Fruit fly (Drosophila melanogaster): ENCODE results near the gene Drice.

Drice gene

DNA sequence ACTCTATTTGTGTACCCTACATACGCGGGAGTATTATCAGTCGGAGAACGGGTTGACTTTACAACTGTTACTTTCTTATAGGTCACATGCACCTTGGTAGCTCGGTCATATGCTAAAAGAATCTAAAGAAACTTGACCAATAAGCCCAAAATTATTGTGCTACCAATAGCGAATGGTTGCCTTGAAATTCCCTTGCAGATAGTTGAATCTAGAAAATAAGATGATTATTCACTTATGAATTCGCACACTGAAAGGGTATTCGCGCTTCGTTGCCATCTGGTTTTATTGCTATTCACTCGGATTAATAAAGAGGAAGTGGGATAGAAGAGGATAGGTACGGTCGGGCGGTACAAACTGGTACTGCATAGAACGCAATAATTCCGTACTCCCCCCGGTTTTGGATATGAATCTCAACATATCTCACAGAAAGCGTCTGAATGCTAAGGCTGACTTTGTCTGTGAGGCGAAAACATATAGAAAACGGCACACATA lies 25.6 kb upstream of the Drice start (continued):
- TF ChIP-seq CG8319 (GFP tag; optimal IDR thresholded peaks at IDR 0.05) (peak; percentile 16), cyc (GFP tag; optimal IDR thresholded peaks at IDR 0.05) (peak; percentile 74), Gug (GFP tag; IDR thresholded peaks at IDR 0.05) (peak; percentile 72), CG10669 (GFP tag; optimal IDR thresholded peaks at IDR 0.05) (peak; percentile 80), Smox (GFP tag; optimal IDR thresholded peaks at IDR 0.05) (peak; percentile 68), spab (GFP tag; optimal IDR thresholded peaks at IDR 0.05) (peak; percentile 66), Blimp-1 (GFP tag; optimal IDR thresholded peaks at IDR 0.05) (no peak), esn (GFP tag; optimal IDR thresholded peaks at IDR 0.05) (peak; percentile 79), Ets96B (tag; optimal IDR thresholded peaks at IDR 0.05) (peak; percentile 61), CG6792 (GFP tag; optimal IDR thresholded peaks at IDR 0.05) (peak; percentile 73), CG11762 (GFP tag; optimal IDR thresholded peaks at IDR 0.05; ENCODE audit: insufficient read depth) (peak; percentile 52), CG32006 (GFP tag; optimal IDR thresholded peaks at IDR 0.05) (peak; percentile 93), CG34406 (GFP tag; optimal IDR thresholded peaks at IDR 0.05) (peak; percentile 76), CG8632 (GFP tag; optimal IDR thresholded peaks at IDR 0.05) (peak; percentile 74), CG6854 (GFP tag; optimal IDR thresholded peaks at IDR 0.05) (no peak), CG6276 (GFP tag; optimal IDR thresholded peaks at IDR 0.05) (peak; percentile 68), CG4318 (GFP tag; optimal IDR thresholded peaks at IDR 0.05) (peak; percentile 70)

DNA sequence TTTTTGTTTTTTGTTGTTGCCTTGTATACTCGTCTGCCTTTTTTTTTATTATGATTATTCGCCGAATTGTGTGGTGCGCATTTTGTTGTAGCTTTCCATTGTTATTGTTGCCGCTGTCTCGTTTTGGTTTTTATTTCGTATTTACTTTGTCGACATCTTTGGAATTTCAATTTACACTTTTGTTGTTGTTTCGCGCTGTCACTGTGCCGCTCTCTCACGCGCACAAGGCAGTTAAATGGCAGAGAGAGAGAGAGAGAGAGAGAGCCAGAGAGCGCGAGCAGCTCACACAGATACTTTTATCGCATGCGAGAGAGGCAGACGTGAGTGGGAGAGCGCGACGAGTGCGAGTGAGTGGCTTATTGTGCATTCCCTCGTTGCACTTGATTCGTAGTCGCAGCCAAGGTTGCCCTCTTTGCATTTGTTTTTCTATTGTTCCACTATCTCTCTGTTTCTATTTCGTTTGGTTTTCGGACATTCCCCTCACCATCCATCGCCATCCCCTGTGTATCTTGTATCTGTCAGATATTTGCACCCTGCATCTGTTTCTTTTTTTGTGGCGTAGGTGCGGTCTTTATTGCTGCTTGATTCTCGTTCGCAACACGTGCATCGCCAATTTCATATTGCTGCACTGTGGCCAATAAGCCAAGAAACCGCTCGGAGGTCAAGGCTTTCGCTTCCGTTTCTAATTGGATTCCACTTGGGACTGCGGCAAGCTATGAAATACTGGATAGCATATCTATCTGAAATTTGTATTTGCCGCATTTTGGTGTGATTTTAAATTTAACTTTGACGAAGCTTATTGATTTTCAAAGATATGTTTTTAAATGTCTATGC lies 24.9 kb upstream of the Drice start:
- TF ChIP-seq CG6163 (GFP tag; IDR thresholded peaks at IDR 0.05), result peak; percentile 54
- TF ChIP-seq salr (GFP tag; optimal IDR thresholded peaks at IDR 0.05), result no peak
- TF ChIP-seq dsx (GFP tag; optimal IDR thresholded peaks at IDR 0.05; ENCODE audit: poor library complexity, severe bottlenecking), result peak; percentile 61
- peak; percentile 37 for TF ChIP-seq CG16779 (tag; optimal IDR thresholded peaks at IDR 0.05)
- no peak for TF ChIP-seq CG8632 (GFP tag; optimal IDR thresholded peaks at IDR 0.05)
- no peak for TF ChIP-seq fd59A (GFP tag; optimal IDR thresholded peaks at IDR 0.05)
- peak; percentile 58 for TF ChIP-seq vri (GFP tag; optimal IDR thresholded peaks at IDR 0.05)
- no peak for TF ChIP-seq CG6276 (GFP tag; optimal IDR thresholded peaks at IDR 0.05)
- TF ChIP-seq fkh (GFP tag; optimal IDR thresholded peaks at IDR 0.05), result peak; percentile 92
- TF ChIP-seq CG6854 (GFP tag; optimal IDR thresholded peaks at IDR 0.05), result peak; percentile 61
- no peak for TF ChIP-seq CG11294 (GFP tag; IDR thresholded peaks at IDR 0.05)
- TF ChIP-seq CG15336 (GFP tag; IDR thresholded peaks at IDR 0.05), result peak; percentile 67; the same call in 1 of the 2 replicates
- TF ChIP-seq CG9139 (GFP tag; optimal IDR thresholded peaks at IDR 0.05), result peak; percentile 4
- no peak for TF ChIP-seq fd85E (GFP tag; optimal IDR thresholded peaks at IDR 0.05)
- peak; percentile 71 for TF ChIP-seq Eip78C (GFP tag)
- TF ChIP-seq svp (GFP tag), result peak; percentile 54
- peak; percentile 62 for TF ChIP-seq Eip93F (GFP tag; optimal IDR thresholded peaks at IDR 0.05)
- TF ChIP-seq CG6808 (GFP tag; optimal IDR thresholded peaks at IDR 0.05), result no peak
- TF ChIP-seq Hr4 (GFP tag; optimal IDR thresholded peaks at IDR 0.05), result no peak
- peak; percentile 66 for TF ChIP-seq achi (GFP tag; optimal IDR thresholded peaks at IDR 0.05)

DNA sequence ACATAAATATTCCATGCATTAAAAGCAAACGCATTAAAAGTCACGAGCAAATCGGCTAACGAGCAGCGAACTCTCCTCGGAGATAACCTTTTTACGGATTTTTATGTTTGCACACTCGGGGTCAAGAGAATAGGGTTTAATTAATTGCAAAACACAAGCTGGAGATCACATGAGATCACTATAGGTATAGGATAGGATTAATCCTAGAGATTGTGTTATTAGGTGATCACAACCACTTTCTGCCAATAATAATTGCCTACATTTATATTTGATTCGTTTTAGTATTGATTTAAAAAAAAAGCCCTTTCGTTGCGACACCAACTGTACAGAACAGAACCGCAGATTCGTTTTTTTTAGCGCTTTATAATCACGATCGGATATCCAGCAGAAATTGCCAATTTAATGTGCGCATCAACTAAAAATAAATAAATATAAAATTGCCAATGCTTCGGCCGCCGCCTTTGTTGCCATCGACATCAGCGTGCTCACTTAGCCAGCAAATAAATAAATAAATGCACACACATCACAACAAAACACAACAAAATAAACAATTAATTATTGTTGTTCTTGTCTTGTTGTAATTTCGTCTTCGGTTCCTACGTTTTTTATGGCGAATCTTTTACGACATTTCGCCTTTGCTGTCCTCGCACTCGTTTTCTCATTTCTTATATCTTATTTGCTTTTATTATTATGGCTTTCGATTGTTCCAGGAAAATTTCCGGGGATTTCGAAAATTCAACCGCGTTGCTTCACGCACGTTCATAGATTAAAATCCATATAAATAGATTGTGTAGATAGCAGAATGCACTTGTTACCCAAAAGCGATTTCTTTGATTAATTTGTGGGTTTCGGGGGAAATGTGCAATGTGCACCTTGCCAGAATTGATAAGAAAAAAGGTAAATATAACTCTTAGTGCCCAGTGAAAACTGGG lies 23.4 kb upstream of the Drice start:
- TF ChIP-seq CG34406 (GFP tag; optimal IDR thresholded peaks at IDR 0.05), result no peak
- no peak for TF ChIP-seq fkh (GFP tag; optimal IDR thresholded peaks at IDR 0.05)
- TF ChIP-seq lz (GFP tag; optimal IDR thresholded peaks at IDR 0.05), result peak; percentile 10
- TF ChIP-seq Ets96B (tag; optimal IDR thresholded peaks at IDR 0.05), result no peak
- TF ChIP-seq spab (GFP tag; optimal IDR thresholded peaks at IDR 0.05), result peak; percentile 5
- peak; percentile 26 for TF ChIP-seq CG6854 (GFP tag; optimal IDR thresholded peaks at IDR 0.05)
- peak; percentile 70 for TF ChIP-seq Eip93F (GFP tag; optimal IDR thresholded peaks at IDR 0.05)
- TF ChIP-seq CG8632 (GFP tag; optimal IDR thresholded peaks at IDR 0.05), result no peak
- peak; percentile 29 for TF ChIP-seq esn (GFP tag; optimal IDR thresholded peaks at IDR 0.05)
- TF ChIP-seq fd85E (GFP tag; optimal IDR thresholded peaks at IDR 0.05), result no peak
- no peak for TF ChIP-seq Smox (GFP tag; optimal IDR thresholded peaks at IDR 0.05)
- no peak for TF ChIP-seq achi (GFP tag; optimal IDR thresholded peaks at IDR 0.05)
- peak; percentile 42 for TF ChIP-seq topi (GFP tag; optimal IDR thresholded peaks at IDR 0.05)
- no peak for TF ChIP-seq CG16779 (tag; optimal IDR thresholded peaks at IDR 0.05)
- TF ChIP-seq Eip75B (GFP tag; optimal IDR thresholded peaks at IDR 0.05), result peak; percentile 8
- TF ChIP-seq Met (GFP tag; optimal IDR thresholded peaks at IDR 0.05), result peak; percentile 6
- no peak for TF ChIP-seq CG7368 (GFP tag; optimal IDR thresholded peaks at IDR 0.05)
- no peak for TF ChIP-seq Lpt (GFP tag; optimal IDR thresholded peaks at IDR 0.05)
- peak; percentile 31 for TF ChIP-seq CG3919 (GFP tag; optimal IDR thresholded peaks at IDR 0.05)
- TF ChIP-seq CG32006 (GFP tag; optimal IDR thresholded peaks at IDR 0.05), result no peak
- TF ChIP-seq cyc (GFP tag; optimal IDR thresholded peaks at IDR 0.05), result peak; percentile 25
- TF ChIP-seq CG6163 (GFP tag; IDR thresholded peaks at IDR 0.05), result no peak
- TF ChIP-seq svp (GFP tag), result peak; percentile 87
- TF ChIP-seq Eip78C (GFP tag), result peak; percentile 83
